Worm (Caenorhabditis elegans): ENCODE data around the gene F59A7.12.

The F59A7.12 gene

ce11 chrV:2021283-2021682 lies 8.7 kb upstream of the F59A7.12 start:
- TF ChIP-seq W03F9.2 (tag; optimal IDR thresholded peaks at IDR 0.05) (no peak), him-1 (tag; optimal IDR thresholded peaks at IDR 0.05) (no peak), dao-5 (tag; optimal IDR thresholded peaks at IDR 0.05) (no peak)

- TF ChIP-seq W03F9.2 (tag; optimal IDR thresholded peaks at IDR 0.05) (no peak), dao-5 (tag; optimal IDR thresholded peaks at IDR 0.05) (no peak), him-1 (tag; optimal IDR thresholded peaks at IDR 0.05) (no peak)
Measured at ce11 chrV:2022374-2022773, 7.6 kb upstream of the F59A7.12 start, which contains the start of gene F59A7.5. TSS of gene F59A7.5 (plus strand) at chrV:2022674.

ce11 chrV:2027787-2028186 lies 2.2 kb upstream of the F59A7.12 start, which contains the start of gene srab-13:
TSS of gene srab-13 (minus strand) at chrV:2027887.
- no peak for TF ChIP-seq him-1 (tag; optimal IDR thresholded peaks at IDR 0.05)
- no peak for TF ChIP-seq W03F9.2 (tag; optimal IDR thresholded peaks at IDR 0.05)
- TF ChIP-seq dao-5 (tag; optimal IDR thresholded peaks at IDR 0.05): no peak

- TF ChIP-seq W03F9.2 (tag; optimal IDR thresholded peaks at IDR 0.05): no peak
- no peak for TF ChIP-seq him-1 (tag; optimal IDR thresholded peaks at IDR 0.05)
- no peak for TF ChIP-seq dao-5 (tag; optimal IDR thresholded peaks at IDR 0.05)
Measured at ce11 chrV:2030661-2031060, 684 bp downstream of the F59A7.12 start.

- TF ChIP-seq W03F9.2 (tag; optimal IDR thresholded peaks at IDR 0.05): no peak
- TF ChIP-seq him-1 (tag; optimal IDR thresholded peaks at IDR 0.05): no peak
- no peak for TF ChIP-seq dao-5 (tag; optimal IDR thresholded peaks at IDR 0.05)
Measured at ce11 chrV:2031454-2031853, 1.5 kb downstream of the F59A7.12 start, which contains the start of gene hil-6. TSS of gene hil-6 (minus strand) at chrV:2031554.

- no peak for TF ChIP-seq W03F9.2 (tag; optimal IDR thresholded peaks at IDR 0.05)
- TF ChIP-seq dao-5 (tag; optimal IDR thresholded peaks at IDR 0.05): no peak
- no peak for TF ChIP-seq him-1 (tag; optimal IDR thresholded peaks at IDR 0.05)
Measured at ce11 chrV:2035545-2035944, 5.6 kb downstream of the F59A7.12 start, which contains the start of gene srab-23. TSS of gene srab-23 (minus strand) at chrV:2035645.

- TF ChIP-seq him-1 (tag; optimal IDR thresholded peaks at IDR 0.05) (no peak), W03F9.2 (tag; optimal IDR thresholded peaks at IDR 0.05) (no peak), dao-5 (tag; optimal IDR thresholded peaks at IDR 0.05) (no peak)
Measured at ce11 chrV:2045956-2046355, 16.0 kb downstream of the F59A7.12 start, which contains the start of gene Y40B10A.5. TSS of gene Y40B10A.5 (minus strand) at chrV:2046056.

- TF ChIP-seq him-1 (tag; optimal IDR thresholded peaks at IDR 0.05) (no peak), W03F9.2 (tag; optimal IDR thresholded peaks at IDR 0.05) (no peak), dao-5 (tag; optimal IDR thresholded peaks at IDR 0.05) (no peak)
Measured at ce11 chrV:2050136-2050535, 20.2 kb downstream of the F59A7.12 start, which contains the start of gene comt-4. TSS of gene comt-4 (minus strand) at chrV:2050185.

- TF ChIP-seq W03F9.2 (tag; optimal IDR thresholded peaks at IDR 0.05): no peak
- no peak for TF ChIP-seq dao-5 (tag; optimal IDR thresholded peaks at IDR 0.05)
- no peak for TF ChIP-seq him-1 (tag; optimal IDR thresholded peaks at IDR 0.05)
Measured at ce11 chrV:2050790-2051189, 20.8 kb downstream of the F59A7.12 start.

- TF ChIP-seq him-1 (tag; optimal IDR thresholded peaks at IDR 0.05) (no peak), dao-5 (tag; optimal IDR thresholded peaks at IDR 0.05) (no peak), W03F9.2 (tag; optimal IDR thresholded peaks at IDR 0.05) (no peak)
Measured at ce11 chrV:2051507-2051906, 21.5 kb downstream of the F59A7.12 start, which contains the start of gene Y40B10A.11. TSS of gene Y40B10A.11 (minus strand) at chrV:2051607.

ce11 chrV:2053509-2053908 lies 23.5 kb downstream of the F59A7.12 start, which contains the start of gene comt-5:
TSS of gene comt-5 (minus strand) at chrV:2053609.
- TF ChIP-seq him-1 (tag; optimal IDR thresholded peaks at IDR 0.05): no peak
- no peak for TF ChIP-seq dao-5 (tag; optimal IDR thresholded peaks at IDR 0.05)
- no peak for TF ChIP-seq W03F9.2 (tag; optimal IDR thresholded peaks at IDR 0.05)

ce11 chrV:2054254-2054653 lies 24.3 kb downstream of the F59A7.12 start:
- no peak for TF ChIP-seq him-1 (tag; optimal IDR thresholded peaks at IDR 0.05)
- no peak for TF ChIP-seq W03F9.2 (tag; optimal IDR thresholded peaks at IDR 0.05)
- TF ChIP-seq dao-5 (tag; optimal IDR thresholded peaks at IDR 0.05): no peak

ce11 chrV:2055765-2056504 lies 26.0 kb downstream of the F59A7.12 start:
- TF ChIP-seq W03F9.2 (tag; optimal IDR thresholded peaks at IDR 0.05) (no peak), dao-5 (tag; optimal IDR thresholded peaks at IDR 0.05) (no peak), him-1 (tag; optimal IDR thresholded peaks at IDR 0.05) (no peak)

ce11 chrV:2057324-2057723 lies 27.3 kb downstream of the F59A7.12 start, which contains the start of gene comt-3:
TSS of gene comt-3 (plus strand) at chrV:2057537.
- TF ChIP-seq him-1 (tag; optimal IDR thresholded peaks at IDR 0.05) (no peak), W03F9.2 (tag; optimal IDR thresholded peaks at IDR 0.05) (no peak), dao-5 (tag; optimal IDR thresholded peaks at IDR 0.05) (no peak)
